Worm (Caenorhabditis elegans): ENCODE results near the gene msp-59.

ce11 chrIV:5297436-5298012, 15.4 kb downstream of the msp-59 start, which contains the start of the genes ZK354.6 and msp-113:
- no peak for TF ChIP-seq nhr-76 (tag; optimal IDR thresholded peaks at IDR 0.05)
- TF ChIP-seq zip-8 (tag; optimal IDR thresholded peaks at IDR 0.05): no peak
